Worm (Caenorhabditis elegans) whole organism, L3 larva: ENCODE measurements around the gene idpc-2.

ENCODE experiments used
- egl-27 ChIP-seq: sonication (generic microtip); optimal IDR thresholded peaks from 4 replicates; lab custom pipeline; 2017; ENCODE audit warnings: missing biosample characterization, missing genetic modification reagents, missing genetic modification characterization
- ztf-4 ChIP-seq: fragments of 150-350 bp; optimal IDR thresholded peaks from 2 replicates; lab custom pipeline; 2014; ENCODE audit warnings: missing biosample characterization, missing genetic modification characterization

DNA sequence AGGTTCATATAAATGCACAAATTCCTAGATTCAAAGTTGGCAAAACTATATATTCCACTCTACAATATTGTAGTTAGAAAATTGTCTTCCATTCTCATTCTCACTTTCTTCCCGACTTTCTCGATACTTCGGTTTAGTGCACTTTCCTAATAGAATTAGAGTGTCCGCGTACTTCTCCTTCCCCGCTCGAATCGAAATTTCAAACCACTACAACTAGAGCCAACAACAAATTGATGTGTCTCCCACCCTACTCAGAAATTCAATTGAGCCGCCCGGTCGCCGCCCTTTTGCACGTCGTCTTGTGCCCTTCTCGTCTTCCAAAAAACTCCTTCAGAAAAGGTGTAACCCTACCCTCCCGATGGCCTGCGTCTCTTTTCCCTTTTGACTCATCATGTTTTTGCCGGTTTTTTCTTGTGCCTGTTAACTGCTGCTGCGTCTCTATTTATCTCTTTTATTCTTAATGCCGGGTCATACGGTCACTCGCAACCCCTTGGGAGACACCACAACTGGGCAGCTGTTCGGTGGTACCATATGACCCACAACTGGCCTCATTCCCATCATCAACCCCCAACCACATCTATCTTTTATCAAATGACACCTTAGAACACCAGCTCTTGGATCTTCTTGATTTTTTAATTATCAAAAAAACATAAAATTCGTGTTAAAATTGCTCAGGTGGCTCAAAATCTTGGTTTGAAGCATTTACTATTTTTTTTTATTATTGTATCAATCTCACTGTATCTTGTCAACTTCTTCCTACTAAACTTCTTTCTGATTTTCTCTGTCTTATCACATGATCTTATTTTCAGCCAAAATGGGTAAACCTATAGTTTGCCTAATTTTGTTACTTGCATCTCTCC is 26.8 kb downstream of the idpc-2 start, which contains the start of gene tag-196:
- TF ChIP-seq egl-27 (tag; lab: Kevin White, UChicago) (no peak), ztf-4 (tag; lab: Kevin White, UChicago) (no peak)
